Worm (Caenorhabditis elegans): Measurements from ENCODE around the gene C28H8.7.

- TF ChIP-seq ets-5 (GFP tag; IDR thresholded peaks at IDR 0.05) (no peak), unc-62 (GFP tag; optimal IDR thresholded peaks at IDR 0.05) (no peak), nhr-47 (tag; optimal IDR thresholded peaks at IDR 0.05) (no peak), snpc-4 (tag; optimal IDR thresholded peaks at IDR 0.05) (no peak), lsy-2 (tag; optimal IDR thresholded peaks at IDR 0.05) (peak in 1 of 2 experiments; percentile 5), nhr-11 (tag; optimal IDR thresholded peaks at IDR 0.05) (no peak), ceh-8 (GFP tag; optimal IDR thresholded peaks at IDR 0.05) (no peak)
Measured at ce11 chrIII:5931433-5931994, 44.7 kb upstream of the C28H8.7 start, which contains the start of gene EGAP1.5.
